Fruit fly (Drosophila melanogaster): ENCODE data around the gene nkd.

- TF ChIP-seq CG15710 (tag; optimal IDR thresholded peaks at IDR 0.05) = no peak
- no peak for TF ChIP-seq Ets98B (GFP tag; IDR thresholded peaks at IDR 0.05)
- TF ChIP-seq EcR (GFP tag; optimal IDR thresholded peaks at IDR 0.05) = no peak
These were observed 6.7 kb upstream of the nkd start, which contains the start of gene Acp76A for dm6 chr3L:19051926-19052325.
